Fruit fly (Drosophila melanogaster) S2 (cell line): ENCODE data around the gene CG33158.

Experiments
- CG8478 ChIP-seq: fragments of >200 bp; optimal IDR thresholded peaks from 2 replicates; lab custom pipeline; 2018
- CTCF ChIP-seq, 2 experiments: fragments of >200 bp; optimal IDR thresholded peaks; 2 replicates each; lab custom pipeline; 2018

The CG33158 gene

DNA sequence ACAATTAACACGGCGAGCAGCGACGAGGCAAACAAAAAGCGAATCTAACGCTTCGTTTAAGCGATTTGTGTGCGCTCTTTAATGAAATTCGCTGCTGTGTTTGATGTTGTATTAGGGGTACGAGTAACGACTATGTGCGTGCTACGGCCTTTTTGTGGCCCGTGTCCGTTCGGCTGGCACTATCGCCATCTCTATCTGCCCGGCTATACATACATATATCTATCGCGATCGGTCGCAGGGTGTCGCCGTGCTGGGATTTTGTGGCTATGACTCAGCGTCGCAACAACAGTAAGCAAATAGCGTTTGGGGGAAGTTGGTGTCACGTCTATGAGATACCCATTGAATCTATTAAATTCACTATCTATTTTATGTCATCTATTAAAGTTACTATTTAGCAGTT lies 25.7 kb upstream of the CG33158 start:
- TF ChIP-seq CTCF (optimal IDR thresholded peaks at IDR 0.05; lab: Kevin White, UChicago): no peak

- TF ChIP-seq CG8478 (no peak), CTCF (optimal IDR thresholded peaks at IDR 0.05; lab: Kevin White, UChicago) (no peak)
Measured at dm6 chr3L:16394506-16394905, 24.9 kb upstream of the CG33158 start, which contains the start of gene Gagr. Gagr (plus strand) TSS chr3L:16394586.

DNA sequence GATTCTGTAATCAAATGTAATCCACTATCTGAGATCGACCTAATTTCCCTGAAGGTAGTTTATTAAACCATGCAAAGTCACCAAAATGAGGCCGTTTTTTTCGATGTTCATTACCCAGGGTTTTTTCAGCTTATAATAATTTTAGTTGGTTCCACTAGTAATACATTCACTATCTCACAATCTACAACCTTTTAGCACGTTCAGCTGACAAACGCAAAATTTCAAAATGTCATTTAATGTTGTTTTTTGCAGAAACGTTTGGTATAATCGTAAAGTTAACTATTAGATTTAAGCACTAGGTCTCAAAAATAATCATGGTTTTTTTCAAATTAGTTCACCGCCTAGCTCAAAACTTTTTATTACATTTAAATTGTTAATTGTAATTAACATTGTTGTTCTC lies 19.2 kb upstream of the CG33158 start, which contains the start of gene CG44836:
Gene CG44836, minus strand, starts transcription at position 101 of the 400 bp plus-strand sequence.
- no peak for TF ChIP-seq CTCF (optimal IDR thresholded peaks at IDR 0.05; lab: Kevin White, UChicago)
- TF ChIP-seq CG8478: no peak

DNA sequence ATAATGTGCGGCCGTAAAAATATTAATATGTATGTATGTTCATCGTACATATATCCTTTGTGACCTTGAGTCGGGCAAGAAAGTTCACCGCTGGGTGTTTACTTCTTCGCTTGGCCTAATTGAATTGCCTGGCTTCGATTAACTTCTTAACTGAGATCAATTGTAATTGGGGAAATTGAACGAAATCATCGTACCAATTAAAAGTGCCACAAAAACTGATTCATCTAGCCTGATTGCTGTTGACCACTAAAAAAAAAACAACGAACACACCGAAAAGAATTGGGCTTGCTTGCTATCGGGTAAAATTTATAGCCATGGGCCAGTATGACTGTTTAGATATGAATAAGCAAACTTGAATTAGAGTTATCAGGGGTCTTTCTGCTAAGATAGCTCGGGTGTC lies 17.1 kb upstream of the CG33158 start:
- TF ChIP-seq CG8478: no peak
- TF ChIP-seq CTCF (optimal IDR thresholded peaks at IDR 0.05; lab: Kevin White, UChicago): no peak

DNA sequence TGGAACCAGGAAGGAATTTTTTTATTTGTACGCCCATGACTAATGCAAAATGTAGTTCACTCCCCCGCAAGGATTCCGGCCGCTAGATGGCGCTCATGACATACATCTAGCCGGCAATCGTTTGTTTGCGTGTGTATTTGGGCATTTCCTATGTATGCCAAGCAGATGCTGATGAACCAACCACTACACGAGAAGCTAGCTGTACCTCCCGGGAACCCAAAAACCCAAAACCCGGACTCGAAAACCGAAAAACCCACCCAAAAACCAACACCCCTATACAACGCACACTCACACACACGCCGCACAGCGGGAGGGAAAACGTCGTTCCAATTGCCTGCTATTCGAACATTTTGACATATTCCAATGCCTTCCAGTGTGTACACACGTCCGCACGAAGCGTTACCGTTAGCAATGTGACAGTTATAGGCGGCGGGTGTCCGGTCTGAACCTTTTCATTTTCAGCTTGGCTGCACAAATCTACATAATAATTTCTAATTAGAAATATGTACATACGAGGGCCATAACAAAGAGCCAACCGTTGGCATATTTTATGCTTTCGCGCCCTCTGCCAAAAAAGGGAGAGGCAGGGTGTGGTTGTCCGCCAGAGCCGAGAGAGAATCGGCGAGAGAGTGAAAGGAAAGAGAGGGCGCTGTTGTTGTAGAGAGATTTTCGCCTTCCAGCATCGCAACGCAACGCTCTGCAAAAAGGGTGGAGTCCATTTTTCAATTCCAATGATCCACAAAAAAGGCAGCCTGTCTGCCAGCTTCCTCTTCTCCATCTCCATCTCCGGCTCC lies 11.4 kb upstream of the CG33158 start:
- TF ChIP-seq CG8478 (no peak), CTCF (optimal IDR thresholded peaks at IDR 0.05; lab: Kevin White, UChicago) (peak; percentile 87 to 92)

dm6 chr3L:16408609-16409439 lies 10.6 kb upstream of the CG33158 start:
- TF ChIP-seq CTCF (optimal IDR thresholded peaks at IDR 0.05; lab: Kevin White, UChicago): no peak
- TF ChIP-seq CG8478: no peak

- TF ChIP-seq CG8478 (no peak), CTCF (optimal IDR thresholded peaks at IDR 0.05; lab: Kevin White, UChicago) (no peak)
Measured at dm6 chr3L:16409440-16410233, 9.8 kb upstream of the CG33158 start.

- TF ChIP-seq CG8478 (no peak), CTCF (optimal IDR thresholded peaks at IDR 0.05; lab: Kevin White, UChicago) (no peak)
Measured at dm6 chr3L:16410234-16411119, 8.9 kb upstream of the CG33158 start.

dm6 chr3L:16411566-16411965 lies 7.8 kb upstream of the CG33158 start, which contains the start of gene fax:
fax (minus strand) TSS chr3L:16411828.
- TF ChIP-seq CG8478 (no peak), CTCF (optimal IDR thresholded peaks at IDR 0.05; lab: Kevin White, UChicago) (peak in 1 of 2 experiments; percentile 60)

dm6 chr3L:16412394-16412950 lies 6.9 kb upstream of the CG33158 start, which contains the start of gene Serinc:
Serinc (plus strand) TSS chr3L:16412722.
- TF ChIP-seq CG8478: no peak
- peak; percentile 68 to 92 for TF ChIP-seq CTCF (optimal IDR thresholded peaks at IDR 0.05; lab: Kevin White, UChicago)

- TF ChIP-seq CG8478 (no peak), CTCF (optimal IDR thresholded peaks at IDR 0.05; lab: Kevin White, UChicago) (no peak)
Measured at dm6 chr3L:16417024-16417423, 2.4 kb upstream of the CG33158 start, which contains the start of gene GluRS-m. GluRS-m (minus strand) TSS chr3L:16417177.

DNA sequence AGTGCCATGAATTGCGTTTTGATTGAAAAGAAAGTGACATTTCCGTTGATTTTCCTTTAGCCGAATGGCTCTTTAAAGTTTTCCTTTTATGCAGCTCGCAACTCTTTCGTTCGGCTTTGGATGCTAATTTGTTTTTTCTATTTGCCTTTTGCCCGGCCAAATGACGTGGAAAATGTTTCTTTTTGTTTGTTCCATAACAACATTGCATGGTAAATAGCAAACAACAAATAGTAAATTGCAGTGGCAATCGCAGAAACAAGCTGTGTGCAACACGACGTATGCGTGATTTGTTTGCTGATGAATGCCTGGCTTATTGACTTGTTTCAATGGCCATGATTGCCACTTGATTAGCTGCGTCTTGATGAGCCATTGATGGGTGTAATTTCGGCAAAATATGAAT lies 10.1 kb downstream of the CG33158 start:
- TF ChIP-seq CG8478 (no peak), CTCF (optimal IDR thresholded peaks at IDR 0.05; lab: Kevin White, UChicago) (no peak)

DNA sequence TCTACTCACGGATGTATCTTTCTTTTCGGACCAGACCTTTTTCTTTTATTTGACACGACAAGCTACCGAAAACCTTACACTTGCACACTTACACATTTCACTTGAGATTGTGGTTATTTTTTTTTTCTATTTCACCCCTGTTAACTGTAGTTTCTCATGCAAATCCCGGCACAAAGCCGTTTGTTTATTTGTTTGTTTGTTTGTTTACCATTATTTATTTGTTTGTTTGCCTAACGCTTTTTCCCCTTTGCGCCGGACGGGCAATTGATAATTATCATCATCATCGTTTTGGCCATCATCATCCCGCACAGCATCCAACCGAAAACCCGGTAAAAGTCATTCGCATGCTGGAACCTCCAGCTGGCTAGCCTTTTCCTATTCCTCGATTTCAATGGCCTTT lies 11.7 kb downstream of the CG33158 start:
- TF ChIP-seq CTCF (optimal IDR thresholded peaks at IDR 0.05; lab: Kevin White, UChicago) (no peak), CG8478 (no peak)

- TF ChIP-seq CG8478: no peak
- TF ChIP-seq CTCF (optimal IDR thresholded peaks at IDR 0.05; lab: Kevin White, UChicago): no peak
Measured at dm6 chr3L:16433556-16433955, 14.2 kb downstream of the CG33158 start.
